Worm (Caenorhabditis elegans) whole organism, L4 larva: ENCODE results near the gene C02C6.14.

Source experiments
- F10B5.3 ChIP-seq: sonication (generic microtip); optimal IDR thresholded peaks from 2 replicates; lab custom pipeline; 2016; ENCODE audit warnings: mild to moderate bottlenecking, missing genetic modification characterization, missing compliant biosample characterization
- T20F7.1 ChIP-seq: fragments of 200-800 bp; sonication (Bioruptor generic); optimal IDR thresholded peaks from 2 replicates; lab custom pipeline; 2018; ENCODE audit warnings: mild to moderate bottlenecking, missing genetic modification characterization, missing compliant biosample characterization
- Y5F2A.4 ChIP-seq: fragments of 200-800 bp; sonication (Bioruptor generic); optimal IDR thresholded peaks from 2 replicates; lab custom pipeline; 2018; ENCODE audit warnings: mild to moderate bottlenecking, missing genetic modification characterization, missing compliant biosample characterization
- aha-1 ChIP-seq: fragments of 150-350 bp; peaks from one replicate; lab custom pipeline; 2014; ENCODE audit warnings: missing biosample characterization, missing genetic modification characterization
- ama-1 ChIP-seq: fragments of 150-350 bp; optimal IDR thresholded peaks from 2 replicates; lab custom pipeline; 2014; ENCODE audit warnings: inconsistent platforms, mixed read lengths
- attf-4 ChIP-seq: sonication (generic microtip); optimal IDR thresholded peaks from 3 replicates; lab custom pipeline; 2017; ENCODE audit warnings: missing biosample characterization, missing genetic modification characterization
- ceh-20 ChIP-seq: fragments of 200-800 bp; sonication (Bioruptor generic); IDR thresholded peaks from 2 replicates; pipeline ENCODE4 v1.3.6; 2022; ENCODE audit warnings: missing genetic modification reagents, missing genetic modification characterization, missing compliant biosample characterization
- ceh-62 ChIP-seq: sonication (generic microtip); optimal IDR thresholded peaks from 2 replicates; lab custom pipeline; 2017; ENCODE audit warnings: missing biosample characterization, missing genetic modification characterization
- ces-1 ChIP-seq: fragments of 150-350 bp; sonication (generic microtip); optimal IDR thresholded peaks from 4 replicates; lab custom pipeline; 2014; ENCODE audit warnings: missing biosample characterization, missing genetic modification reagents, missing genetic modification characterization
- ctbp-1 ChIP-seq: fragments of 200-800 bp; sonication (Bioruptor generic); IDR thresholded peaks from 2 replicates; pipeline ENCODE4 v1.3.6; 2022; ENCODE audit warnings: missing genetic modification reagents, missing genetic modification characterization, missing compliant biosample characterization
- daf-16 ChIP-seq, 3 experiments: sonication (generic microtip); optimal IDR thresholded peaks; 2 replicates each; lab custom pipeline; 2016 to 2017; ENCODE audit warnings: missing genetic modification characterization in 3 of 3, missing genetic modification reagents in 3 of 3, mild to moderate bottlenecking in 2 of 3, missing compliant biosample characterization in 2 of 3, missing biosample characterization in 1 of 3, moderate library complexity in 1 of 3
- daf-19 ChIP-seq: fragments of 200-800 bp; sonication (Bioruptor generic); conservative IDR thresholded peaks from 2 replicates; pipeline ENCODE4 v1.3.6; 2022; ENCODE audit warnings: missing genetic modification characterization, missing compliant biosample characterization
- dmd-6 ChIP-seq: fragments of 200-800 bp; sonication (Bioruptor generic); IDR thresholded peaks from 2 replicates; pipeline ENCODE4 v1.3.6; 2022; ENCODE audit warnings: missing genetic modification reagents, missing genetic modification characterization, missing compliant biosample characterization
- dmd-9 ChIP-seq: fragments of 200-800 bp; sonication (Bioruptor generic); IDR thresholded peaks from 2 replicates; pipeline ENCODE4 v1.3.6; 2022; ENCODE audit warnings: missing genetic modification reagents, missing genetic modification characterization, missing compliant biosample characterization
- dpl-1 ChIP-seq: fragments of 150-350 bp; optimal IDR thresholded peaks from 2 replicates; lab custom pipeline; 2014; ENCODE audit warnings: missing biosample characterization, missing genetic modification reagents, missing genetic modification characterization
- duxl-1 ChIP-seq: sonication (generic microtip); optimal IDR thresholded peaks from 2 replicates; lab custom pipeline; 2016; ENCODE audit warnings: mild to moderate bottlenecking, missing genetic modification characterization, moderate library complexity, missing compliant biosample characterization; ENCODE audit not compliant: poor library complexity
- dve-1 ChIP-seq: sonication (generic microtip); optimal IDR thresholded peaks from 2 replicates; lab custom pipeline; 2017; ENCODE audit warnings: antibody characterized with exemption, mild to moderate bottlenecking, missing genetic modification characterization, missing compliant biosample characterization; ENCODE audit not compliant: insufficient read depth
- fkh-10 ChIP-seq: fragments of 150-350 bp; optimal IDR thresholded peaks from 2 replicates; lab custom pipeline; 2014; ENCODE audit warnings: missing biosample characterization, missing genetic modification reagents, missing genetic modification characterization
- hif-1 ChIP-seq, 2 experiments: sonication (generic microtip); optimal IDR thresholded peaks; 2 replicates each; lab custom pipeline; 2016 to 2017; ENCODE audit warnings: missing compliant biosample characterization in 2 of 2, missing genetic modification characterization in 2 of 2, missing genetic modification reagents in 2 of 2, missing genotype in 2 of 2, mild to moderate bottlenecking in 1 of 2
- hlh-11 ChIP-seq: fragments of 200-800 bp; sonication (Bioruptor generic); optimal IDR thresholded peaks from 2 replicates; lab custom pipeline; 2018; ENCODE audit warnings: mild to moderate bottlenecking, missing genetic modification characterization, missing compliant biosample characterization
- lin-1 ChIP-seq: fragments of 200-800 bp; sonication (Bioruptor generic); IDR thresholded peaks from 2 replicates; pipeline ENCODE4 v1.3.6; 2022; ENCODE audit warnings: missing genetic modification reagents, missing genetic modification characterization, missing compliant biosample characterization
- lsy-2 ChIP-seq, 2 experiments: fragments of 150-350 bp in 1 of 2; sonication (generic microtip) in 1 of 2; optimal IDR thresholded peaks; 2 replicates each; lab custom pipeline; 2014 to 2017; ENCODE audit warnings: missing biosample characterization in 2 of 2, missing genetic modification characterization in 2 of 2
- mep-1 ChIP-seq: fragments of 150-350 bp; sonication (generic microtip); optimal IDR thresholded peaks from 3 replicates; lab custom pipeline; 2014; ENCODE audit warnings: missing biosample characterization, missing genetic modification characterization
- nhr-10 ChIP-seq: fragments of 150-350 bp; optimal IDR thresholded peaks from 2 replicates; lab custom pipeline; 2014; ENCODE audit warnings: missing biosample characterization, missing genetic modification characterization
- nhr-102 ChIP-seq: sonication (generic microtip); optimal IDR thresholded peaks from 2 replicates; lab custom pipeline; 2016; ENCODE audit warnings: mild to moderate bottlenecking, missing genetic modification characterization, moderate library complexity, missing compliant biosample characterization
- nhr-111 ChIP-seq: fragments of 200-800 bp; sonication (Bioruptor generic); optimal IDR thresholded peaks from 2 replicates; lab custom pipeline; 2018; ENCODE audit warnings: mild to moderate bottlenecking, missing genetic modification characterization, missing compliant biosample characterization
- nhr-237 ChIP-seq: sonication (generic microtip); optimal IDR thresholded peaks from 2 replicates; lab custom pipeline; 2017; ENCODE audit warnings: missing biosample characterization, missing genetic modification characterization
- nhr-28 ChIP-seq: fragments of 150-350 bp; optimal IDR thresholded peaks from 2 replicates; lab custom pipeline; 2014; ENCODE audit warnings: missing biosample characterization, missing genetic modification characterization
- nhr-42 ChIP-seq: fragments of 200-800 bp; sonication (Bioruptor generic); IDR thresholded peaks from 2 replicates; pipeline ENCODE4 v1.3.6; 2022; ENCODE audit warnings: missing genetic modification characterization, missing compliant biosample characterization
- nhr-76 ChIP-seq: fragments of 150-350 bp; optimal IDR thresholded peaks from 2 replicates; lab custom pipeline; 2014; ENCODE audit warnings: missing biosample characterization, missing genetic modification characterization
- php-3 ChIP-seq: fragments of 200-800 bp; sonication (Bioruptor generic); IDR thresholded peaks from 2 replicates; pipeline ENCODE4 v1.3.6; 2022; ENCODE audit warnings: missing genetic modification reagents, missing genetic modification characterization, missing compliant biosample characterization
- rbr-2 ChIP-seq: sonication (generic microtip); optimal IDR thresholded peaks from 2 replicates; lab custom pipeline; 2016; ENCODE audit warnings: missing genotype, missing genetic modification characterization, missing compliant biosample characterization
- saeg-2 ChIP-seq: fragments of 200-800 bp; sonication (Bioruptor generic); IDR thresholded peaks from 2 replicates; pipeline ENCODE4 v1.3.6; 2022; ENCODE audit warnings: missing genetic modification reagents, missing genetic modification characterization, missing compliant biosample characterization
- sdz-12 ChIP-seq: fragments of 200-800 bp; sonication (Bioruptor generic); optimal IDR thresholded peaks from 2 replicates; lab custom pipeline; 2018; ENCODE audit warnings: mild to moderate bottlenecking, missing genetic modification characterization, missing compliant biosample characterization
- skn-1 ChIP-seq: fragments of 150-350 bp; optimal IDR thresholded peaks from 2 replicates; lab custom pipeline; 2014; ENCODE audit warnings: missing biosample characterization, missing genetic modification characterization
- tag-97 ChIP-seq: fragments of 200-800 bp; sonication (Bioruptor generic); IDR thresholded peaks from 2 replicates; pipeline ENCODE4 v1.3.6; 2022; ENCODE audit warnings: missing genetic modification characterization, missing compliant biosample characterization
- tra-1 ChIP-seq: fragments of 200-800 bp; sonication (Bioruptor generic); IDR thresholded peaks from 2 replicates; pipeline ENCODE4 v1.3.6; 2022; ENCODE audit warnings: missing genetic modification reagents, missing genetic modification characterization, missing compliant biosample characterization
- unc-62 ChIP-seq, 3 experiments: fragments of 150-350 bp in 1 of 3; sonication (generic microtip); optimal IDR thresholded peaks in 2 of 3; peaks in 1 of 3; 1 replicate in 1 of 3; 2 replicates in 2 of 3; lab custom pipeline; 2014 to 2017; ENCODE audit warnings: missing biosample characterization in 3 of 3, missing genetic modification characterization in 3 of 3, missing genetic modification reagents in 3 of 3, missing genotype in 1 of 3
- zip-2 ChIP-seq: fragments of 150-350 bp; optimal IDR thresholded peaks from 2 replicates; lab custom pipeline; 2014; ENCODE audit warnings: missing biosample characterization, missing genetic modification characterization
- ztf-7 ChIP-seq: fragments of 150-350 bp; optimal IDR thresholded peaks from 2 replicates; lab custom pipeline; 2014; ENCODE audit warnings: missing biosample characterization, missing genetic modification characterization

The C02C6.14 gene

DNA sequence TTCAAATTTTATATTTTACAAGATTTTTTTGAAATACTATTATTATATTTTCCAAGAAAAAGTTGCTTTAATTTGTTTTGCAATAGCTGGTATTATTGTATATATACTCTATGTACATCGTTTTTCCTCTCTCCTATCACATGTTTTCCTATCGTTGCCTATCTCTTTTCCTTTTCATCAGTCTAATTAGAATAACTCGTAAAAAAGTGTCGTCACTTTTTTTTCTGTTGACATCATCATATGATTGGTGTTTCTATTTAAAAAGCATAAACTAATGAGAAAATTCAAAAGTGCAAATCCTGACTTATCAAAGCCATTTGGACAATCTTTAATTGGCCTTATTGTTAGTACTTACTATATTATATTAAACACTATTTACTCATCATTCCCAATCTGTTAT is 1.4 kb upstream of the C02C6.14 start:
- TF ChIP-seq lsy-2 (tag; optimal IDR thresholded peaks at IDR 0.05; lab: Kevin White, UChicago) (peak in 1 of 2 experiments; percentile 3), zip-2 (no peak), saeg-2 (GFP tag; lab: Robert Waterston, UW) (no peak), daf-19 (GFP tag; lab: Robert Waterston, UW) (no peak), ceh-62 (no peak), sdz-12 (GFP tag; lab: Kevin White, UChicago) (no peak)

DNA sequence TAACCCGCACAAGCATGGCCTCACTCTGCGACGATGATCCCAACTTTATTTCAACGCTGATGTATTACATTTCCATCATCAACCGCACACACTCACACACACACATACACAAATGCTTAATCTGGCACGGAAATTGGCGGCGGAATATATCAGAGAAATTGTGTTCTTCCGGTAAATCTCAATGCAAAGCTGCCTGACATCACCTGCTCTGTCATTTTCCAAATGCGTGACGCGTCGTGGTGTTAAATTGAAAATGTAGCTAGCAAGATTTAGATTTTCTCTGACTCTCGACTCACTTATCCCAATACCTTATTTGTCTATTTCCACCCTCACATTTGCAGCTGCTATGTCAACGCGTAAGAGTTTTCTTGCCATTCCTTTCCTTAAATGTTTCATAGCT is 1.8 kb downstream of the C02C6.14 start:
- TF ChIP-seq attf-4 (no peak), aha-1 (tag; lab: Kevin White, UChicago) (peak; percentile 62)

DNA sequence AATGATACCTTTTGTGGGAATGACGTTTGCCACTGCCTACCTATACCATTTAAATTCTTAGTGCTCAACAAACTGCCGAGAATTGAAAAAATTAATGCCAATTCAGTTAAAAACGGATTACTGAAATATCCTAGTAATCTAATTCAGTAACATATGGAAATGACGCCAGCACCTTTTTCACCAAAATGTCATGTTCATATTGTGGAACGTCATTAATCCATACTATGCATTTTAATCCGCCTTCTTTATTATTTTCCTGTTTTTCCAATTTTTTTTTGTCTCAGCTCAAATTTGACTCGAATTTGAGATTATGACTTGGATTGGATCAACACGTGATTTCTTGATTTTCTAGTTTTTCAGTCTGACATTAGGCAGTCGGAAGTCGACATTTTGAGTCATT is 4.0 kb downstream of the C02C6.14 start:
- no peak for TF ChIP-seq ctbp-1
- TF ChIP-seq nhr-10 (tag; lab: Kevin White, UChicago) = no peak
- no peak for TF ChIP-seq mep-1 (tag; lab: Kevin White, UChicago)
- TF ChIP-seq ztf-7 (tag; lab: Kevin White, UChicago) = no peak
- peak in 1 of 2 experiments; percentile 0 for TF ChIP-seq unc-62 (GFP tag; optimal IDR thresholded peaks at IDR 0.05 in 1 of 2; lab: Kevin White, UChicago)
- TF ChIP-seq unc-62 (tag; optimal IDR thresholded peaks at IDR 0.05; lab: Kevin White, UChicago) = no peak

DNA sequence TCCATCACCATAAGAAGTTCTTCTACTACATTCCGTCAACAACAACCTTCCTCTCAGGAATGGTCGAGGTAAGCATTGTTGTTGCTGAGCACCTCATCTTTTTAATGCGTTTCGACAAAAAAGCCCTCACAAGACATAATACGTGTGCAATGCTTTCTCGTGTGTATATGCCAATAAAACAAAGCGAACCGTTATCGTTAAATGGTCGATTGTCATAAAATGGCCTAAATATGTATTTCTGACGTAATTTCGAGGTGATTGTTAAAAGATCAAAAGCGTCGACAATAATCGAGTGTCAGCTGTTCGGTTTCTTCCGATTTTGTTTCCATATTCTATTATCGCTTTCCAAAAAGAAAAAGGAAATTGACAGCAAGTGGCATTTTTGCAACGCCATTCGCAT is 7.2 kb downstream of the C02C6.14 start:
- TF ChIP-seq fkh-10 (GFP tag; lab: Kevin White, UChicago) (no peak), hif-1 (tag; optimal IDR thresholded peaks at IDR 0.05; lab: Kevin White, UChicago) (no peak), nhr-111 (no peak), nhr-28 (tag; lab: Kevin White, UChicago) (peak; percentile 10), tra-1 (peak; percentile 63), hlh-11 (tag; lab: Kevin White, UChicago) (peak; percentile 68), nhr-76 (no peak), lin-1 (GFP tag; lab: Robert Waterston, UW) (0 out of 2 replicates have a peak, but pooled peaks have one; percentile 39), Y5F2A.4 (GFP tag; lab: Kevin White, UChicago) (no peak), dve-1 (tag; lab: Kevin White, UChicago) (peak; percentile 69), dmd-6 (GFP tag; lab: Robert Waterston, UW) (peak; percentile 86), ces-1 (no peak), ama-1 (lab: Kevin White, UChicago) (no peak), php-3 (GFP tag; lab: Robert Waterston, UW) (peak; percentile 94), tag-97 (no peak), dpl-1 (GFP tag; lab: Kevin White, UChicago) (no peak), nhr-237 (tag; lab: Kevin White, UChicago) (no peak), daf-16 (GFP tag; optimal IDR thresholded peaks at IDR 0.05; lab: Kevin White, UChicago) (no peak), daf-16 (tag; optimal IDR thresholded peaks at IDR 0.05; lab: Kevin White, UChicago) (peak; percentile 21), skn-1 (tag; lab: Kevin White, UChicago) (no peak), duxl-1 (tag; lab: Kevin White, UChicago) (no peak)
- TF ChIP-seq, all 104 proteins: peak for 8

DNA sequence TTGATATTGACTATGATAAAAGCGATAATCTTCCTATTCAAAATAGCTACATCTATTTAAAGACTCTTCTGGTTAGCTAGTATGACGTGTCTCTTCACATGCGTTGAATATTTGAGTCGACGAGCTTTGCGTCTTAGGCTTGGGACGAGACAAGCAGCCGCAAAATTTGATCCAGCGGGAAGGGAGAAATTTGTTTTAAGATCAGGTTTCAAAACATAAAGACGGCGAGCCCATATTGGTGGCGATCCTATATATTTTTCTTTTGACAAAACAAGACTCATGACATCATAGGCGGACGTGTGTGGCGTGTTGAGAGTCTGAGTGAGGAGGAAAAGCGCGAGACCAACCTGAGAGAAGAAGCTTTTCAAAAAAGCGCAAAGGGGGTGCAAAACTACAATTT is 8.0 kb downstream of the C02C6.14 start:
- TF ChIP-seq ceh-20 (GFP tag; lab: Robert Waterston, UW) (no peak), F10B5.3 (tag; lab: Kevin White, UChicago) (no peak), nhr-42 (no peak), dmd-9 (GFP tag; lab: Robert Waterston, UW) (no peak), T20F7.1 (GFP tag; lab: Kevin White, UChicago) (no peak), dmd-6 (GFP tag; lab: Robert Waterston, UW) (0 out of 2 replicates have a peak, but pooled peaks have one; percentile 22), nhr-102 (tag; lab: Kevin White, UChicago) (no peak), rbr-2 (tag; lab: Kevin White, UChicago) (no peak)
